Fruit fly (Drosophila melanogaster) whole organism: ENCODE results near the gene CG13895.

Experiments used
- CG8478 ChIP-seq: fragments of >200 bp; optimal IDR thresholded peaks from 2 replicates; lab custom pipeline; 2018; ENCODE audit warnings: inconsistent platforms
- Dll ChIP-seq: fragments of >200 bp; optimal IDR thresholded peaks from 2 replicates; lab custom pipeline; 2017
- EcR ChIP-seq, 2 experiments: fragments of >200 bp; optimal IDR thresholded peaks; 2 replicates each; lab custom pipeline; 2017; ENCODE audit warnings: missing biosample characterization in 2 of 2, missing genetic modification characterization in 2 of 2, missing genetic modification reagents in 2 of 2
- pan ChIP-seq: fragments of >200 bp; optimal IDR thresholded peaks from 2 replicates; lab custom pipeline; 2017
- psq ChIP-seq: fragments of >200 bp; optimal IDR thresholded peaks from 2 replicates; lab custom pipeline; 2017
- usp ChIP-seq: fragments of >200 bp; optimal IDR thresholded peaks from 2 replicates; lab custom pipeline; 2017; ENCODE audit warnings: missing biosample characterization, missing genetic modification characterization, mixed read lengths

DNA sequence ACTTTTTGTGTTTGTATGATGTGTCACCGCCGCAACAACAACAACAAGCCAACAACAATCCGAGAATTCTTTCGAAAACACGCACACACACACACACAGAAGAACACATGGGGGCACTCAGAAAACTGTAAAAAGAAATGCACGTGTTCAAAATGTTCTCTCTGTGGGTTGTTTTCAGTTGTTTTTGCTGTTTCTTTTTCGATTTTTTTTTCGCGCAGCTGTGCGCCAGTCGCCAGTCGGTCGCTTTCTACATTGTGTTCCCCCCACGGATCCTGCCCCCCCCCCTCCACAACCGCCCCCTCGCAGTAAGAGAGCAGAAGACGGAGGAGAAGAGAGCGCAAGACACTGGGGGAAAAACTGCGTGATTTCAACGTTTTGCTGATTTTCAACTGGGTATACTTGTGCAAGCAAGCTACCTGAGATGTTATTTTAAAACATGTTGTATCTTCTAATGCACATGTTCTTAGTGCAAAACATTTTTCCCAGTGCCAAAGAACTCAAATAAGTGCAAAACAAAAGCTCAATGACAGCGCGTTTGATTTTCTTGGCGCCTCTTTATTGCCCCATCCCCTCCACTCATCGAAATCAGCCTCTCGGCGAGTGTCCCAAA, 43.6 kb upstream of the CG13895 start:
- TF ChIP-seq EcR (GFP tag; optimal IDR thresholded peaks at IDR 0.05; lab: Kevin White, UChicago) (no peak), CG8478 (lab: Kevin White, UChicago) (no peak), psq (lab: Kevin White, UChicago) (no peak), pan (lab: Kevin White, UChicago) (no peak), Dll (lab: Kevin White, UChicago) (no peak), usp (no peak)
